Worm (Caenorhabditis elegans): ENCODE results near the gene R13A5.11.

ce11 chrIII:7565247-7565646, 27.9 kb downstream of the R13A5.11 start, which contains the start of gene ttr-8:
- no peak for TF ChIP-seq nhr-237 (tag; optimal IDR thresholded peaks at IDR 0.05)
- no peak for TF ChIP-seq elt-3 (tag; optimal IDR thresholded peaks at IDR 0.05)
- no peak for TF ChIP-seq ces-1 (GFP tag; optimal IDR thresholded peaks at IDR 0.05)
- no peak for TF ChIP-seq nhr-28 (tag; optimal IDR thresholded peaks at IDR 0.05)
- TF ChIP-seq unc-62 (GFP tag; optimal IDR thresholded peaks at IDR 0.05): no peak
- no peak for TF ChIP-seq snpc-4 (tag; optimal IDR thresholded peaks at IDR 0.05)
- no peak for TF ChIP-seq mab-5 (tag; optimal IDR thresholded peaks at IDR 0.05)

Measured in whole organism, mixed stage, embryonic.